Worm (Caenorhabditis elegans): Measurements from ENCODE around the gene srbc-7.

ce11 chrV:7455008-7455407, 32.4 kb downstream of the srbc-7 start, which contains the start of gene F25E5.2:
- TF ChIP-seq him-1 (tag; optimal IDR thresholded peaks at IDR 0.05) (no peak), dao-5 (tag; optimal IDR thresholded peaks at IDR 0.05) (no peak)
